Fruit fly (Drosophila melanogaster) whole organism, embryonic: ENCODE data around the gene tplus3b.

ENCODE experiments used
- Antp ChIP-seq: fragments of 200-800 bp; sonication (Bioruptor generic); optimal IDR thresholded peaks from 3 replicates; lab custom pipeline; 2016; ENCODE audit warnings: missing biosample characterization, missing genetic modification characterization
- CG10462 ChIP-seq: fragments of 200-800 bp; sonication (Bioruptor generic); optimal IDR thresholded peaks from 2 replicates; lab custom pipeline; 2016; ENCODE audit warnings: missing biosample characterization, missing genetic modification characterization
- CG12219 ChIP-seq: fragments of 200-800 bp; sonication (Bioruptor generic); optimal IDR thresholded peaks from 3 replicates; lab custom pipeline; 2018; ENCODE audit warnings: missing biosample characterization, mild to moderate bottlenecking, missing genetic modification characterization
- CG1647 ChIP-seq: fragments of 200-800 bp; sonication (Bioruptor generic); optimal IDR thresholded peaks from 3 replicates; lab custom pipeline; 2016; ENCODE audit warnings: missing biosample characterization, missing genetic modification characterization
- CG1832 ChIP-seq: fragments of 200-800 bp; sonication (Bioruptor generic); optimal IDR thresholded peaks from 2 replicates; lab custom pipeline; 2017; ENCODE audit warnings: missing biosample characterization, mild to moderate bottlenecking, missing genetic modification characterization, inconsistent platforms
- CG18619 ChIP-seq: fragments of 200-800 bp; sonication (Bioruptor generic); optimal IDR thresholded peaks from 3 replicates; lab custom pipeline; 2017; ENCODE audit warnings: missing biosample characterization, mild to moderate bottlenecking, missing genetic modification characterization
- CG3281 ChIP-seq: fragments of 200-800 bp; sonication (Bioruptor generic); optimal IDR thresholded peaks from 3 replicates; lab custom pipeline; 2017; ENCODE audit warnings: missing biosample characterization, mild to moderate bottlenecking, missing genetic modification characterization
- CG6254 ChIP-seq: fragments of 200-800 bp; sonication (Bioruptor generic); optimal IDR thresholded peaks from 3 replicates; lab custom pipeline; 2017; ENCODE audit warnings: mild to moderate bottlenecking, missing biosample characterization, missing genetic modification reagents, missing genetic modification characterization
- CG6272 ChIP-seq: fragments of 200-800 bp; sonication (Bioruptor generic); IDR thresholded peaks from 2 replicates; pipeline ENCODE4 v1.3.6; 2022; ENCODE audit warnings: missing biosample characterization, missing genetic modification characterization
- CG9727 ChIP-seq: fragments of 200-800 bp; sonication (Bioruptor generic); optimal IDR thresholded peaks from 3 replicates; lab custom pipeline; 2017; ENCODE audit warnings: missing biosample characterization, mild to moderate bottlenecking, missing genetic modification characterization
- CG9817 ChIP-seq: fragments of 200-800 bp; sonication (Bioruptor generic); optimal IDR thresholded peaks from 2 replicates; lab custom pipeline; 2018; ENCODE audit warnings: missing biosample characterization, mild to moderate bottlenecking, missing genetic modification characterization, moderate library complexity
- CHES-1-like ChIP-seq: fragments of 200-800 bp; sonication (Bioruptor generic); optimal IDR thresholded peaks from 2 replicates; lab custom pipeline; 2016; ENCODE audit warnings: missing biosample characterization, missing genetic modification characterization
- D19A ChIP-seq: fragments of 200-800 bp; optimal IDR thresholded peaks from 3 replicates; lab custom pipeline; 2019; ENCODE audit warnings: missing biosample characterization, mild to moderate bottlenecking, missing genetic modification characterization, moderate library complexity
- Dll ChIP-seq: fragments of 200-800 bp; sonication (Bioruptor generic); IDR thresholded peaks from 4 replicates; pipeline ENCODE4 v1.3.6; 2022; ENCODE audit warnings: missing biosample characterization, missing genetic modification characterization; ENCODE audit not compliant: partially characterized antibody
- Elba2 ChIP-seq: fragments of 200-800 bp; sonication (Bioruptor generic); optimal IDR thresholded peaks from 3 replicates; lab custom pipeline; 2016; ENCODE audit warnings: missing biosample characterization, missing genetic modification characterization
- Fer1 ChIP-seq: fragments of 200-800 bp; sonication (Bioruptor generic); optimal IDR thresholded peaks from 2 replicates; lab custom pipeline; 2017; ENCODE audit warnings: missing biosample characterization, mild to moderate bottlenecking, missing genetic modification characterization
- HLH3B ChIP-seq: fragments of 200-800 bp; sonication (Bioruptor generic); IDR thresholded peaks from 2 replicates; pipeline ENCODE4 v1.3.6; 2022; ENCODE audit warnings: missing biosample characterization, missing genetic modification characterization
- HLH4C ChIP-seq: fragments of 200-800 bp; sonication (Bioruptor generic); IDR thresholded peaks from 3 replicates; pipeline ENCODE4 v1.3.6; 2022; ENCODE audit warnings: missing biosample characterization, missing genetic modification characterization; ENCODE audit not compliant: partially characterized antibody
- HLH54F ChIP-seq: fragments of 200-800 bp; sonication (Bioruptor generic); optimal IDR thresholded peaks from 3 replicates; lab custom pipeline; 2016; ENCODE audit warnings: missing biosample characterization, missing genetic modification characterization
- Hsf ChIP-seq: fragments of 200-800 bp; sonication (Bioruptor generic); optimal IDR thresholded peaks from 3 replicates; lab custom pipeline; 2016; ENCODE audit warnings: missing biosample characterization, missing genetic modification characterization
- Mes4 ChIP-seq: fragments of 200-800 bp; sonication (Bioruptor generic); optimal IDR thresholded peaks from 2 replicates; lab custom pipeline; 2016; ENCODE audit warnings: missing biosample characterization, missing genetic modification characterization
- Myb ChIP-seq: fragments of 200-800 bp; sonication (Bioruptor generic); optimal IDR thresholded peaks from 2 replicates; lab custom pipeline; 2016; ENCODE audit warnings: missing biosample characterization, missing genetic modification characterization
- NK7.1 ChIP-seq: fragments of 200-800 bp; sonication (Bioruptor generic); optimal IDR thresholded peaks from 3 replicates; lab custom pipeline; 2016; ENCODE audit warnings: missing biosample characterization, missing genetic modification characterization
- NfI ChIP-seq: fragments of 200-800 bp; sonication (Bioruptor generic); optimal IDR thresholded peaks from 3 replicates; lab custom pipeline; 2018; ENCODE audit warnings: missing biosample characterization, mild to moderate bottlenecking, missing genetic modification characterization, moderate library complexity
- bsh ChIP-seq, 2 experiments: fragments of 200-800 bp; sonication (Bioruptor generic); optimal IDR thresholded peaks; 2 replicates each; lab custom pipeline; 2017 to 2018; ENCODE audit warnings: mild to moderate bottlenecking in 2 of 2, missing biosample characterization in 2 of 2, missing genetic modification characterization in 2 of 2, moderate library complexity in 1 of 2
- cas ChIP-seq: fragments of 200-800 bp; sonication (Bioruptor generic); IDR thresholded peaks from 2 replicates; pipeline ENCODE4 v1.3.6; 2022; ENCODE audit warnings: missing biosample characterization, missing genetic modification characterization
- chm ChIP-seq: fragments of 200-800 bp; sonication (Bioruptor generic); IDR thresholded peaks from 2 replicates; pipeline ENCODE4 v1.3.6; 2022; ENCODE audit warnings: missing biosample characterization, missing genetic modification characterization
- dan ChIP-seq: fragments of 200-800 bp; sonication (Bioruptor generic); IDR thresholded peaks from 2 replicates; pipeline ENCODE4 v1.3.6; 2022; ENCODE audit warnings: missing biosample characterization, missing genetic modification characterization
- dimm ChIP-seq: fragments of 200-800 bp; sonication (Bioruptor generic); IDR thresholded peaks from 2 replicates; pipeline ENCODE4 v1.3.6; 2022; ENCODE audit warnings: missing biosample characterization, missing genetic modification characterization
- dpn ChIP-seq, 2 experiments: fragments of 200-800 bp; sonication (Bioruptor generic); optimal IDR thresholded peaks; 3 replicates each; lab custom pipeline; 2016; ENCODE audit warnings: missing biosample characterization in 2 of 2, missing genetic modification characterization in 2 of 2
- fu2 ChIP-seq: fragments of 200-800 bp; sonication (Bioruptor generic); optimal IDR thresholded peaks from 2 replicates; lab custom pipeline; 2016; ENCODE audit warnings: missing biosample characterization, missing genetic modification characterization
- ham ChIP-seq: fragments of 200-800 bp; sonication (Bioruptor generic); IDR thresholded peaks from 2 replicates; pipeline ENCODE4 v1.3.6; 2022; ENCODE audit warnings: missing biosample characterization, missing genetic modification characterization
- hkb ChIP-seq, 2 experiments: fragments of 200-800 bp in 1 of 2; fragments of >200 bp in 1 of 2; sonication (Bioruptor generic) in 1 of 2; IDR thresholded peaks in 1 of 2; optimal IDR thresholded peaks in 1 of 2; 2 replicates each; pipeline versions ENCODE4 v1.3.6 to Lab custom; 2017 to 2022; ENCODE audit warnings: missing biosample characterization in 1 of 2, missing genetic modification characterization in 1 of 2
- lilli ChIP-seq: fragments of 200-800 bp; sonication (Bioruptor generic); optimal IDR thresholded peaks from 3 replicates; lab custom pipeline; 2016; ENCODE audit warnings: missing biosample characterization, missing genetic modification characterization
- onecut ChIP-seq: fragments of 200-800 bp; sonication (Bioruptor generic); IDR thresholded peaks from 2 replicates; pipeline ENCODE4 v1.3.6; 2022; ENCODE audit warnings: missing biosample characterization, missing genetic modification characterization
- otp ChIP-seq: fragments of 200-800 bp; sonication (Bioruptor generic); IDR thresholded peaks from 3 replicates; pipeline ENCODE4, ENCODE4 v1.3.6; 2022; ENCODE audit warnings: missing biosample characterization, missing genetic modification characterization
- phol ChIP-seq: fragments of 200-800 bp; sonication (Bioruptor generic); optimal IDR thresholded peaks from 3 replicates; lab custom pipeline; 2018; ENCODE audit warnings: missing biosample characterization, mild to moderate bottlenecking, missing genetic modification characterization, moderate library complexity
- sc ChIP-seq, 3 experiments: fragments of >200 bp in 2 of 3; fragments of 200-800 bp in 1 of 3; sonication (Bioruptor generic) in 1 of 3; optimal IDR thresholded peaks; 2 replicates in 2 of 3; 3 replicates in 1 of 3; lab custom pipeline; 2017; ENCODE audit warnings: mild to moderate bottlenecking in 1 of 3, missing biosample characterization in 1 of 3, missing genetic modification characterization in 1 of 3, missing genetic modification reagents in 1 of 3
- sens ChIP-seq: fragments of 200-800 bp; sonication (Bioruptor generic); peaks from one replicate; lab custom pipeline; 2016; ENCODE audit warnings: missing biosample characterization, missing genetic modification characterization
- yki ChIP-seq: fragments of >200 bp; optimal IDR thresholded peaks from 3 replicates; lab custom pipeline; 2018
- z ChIP-seq: fragments of 200-800 bp; sonication (Bioruptor generic); IDR thresholded peaks from 3 replicates; pipeline ENCODE4 v1.3.6; 2022; ENCODE audit warnings: missing biosample characterization, missing genetic modification characterization

Gene tplus3b

DNA sequence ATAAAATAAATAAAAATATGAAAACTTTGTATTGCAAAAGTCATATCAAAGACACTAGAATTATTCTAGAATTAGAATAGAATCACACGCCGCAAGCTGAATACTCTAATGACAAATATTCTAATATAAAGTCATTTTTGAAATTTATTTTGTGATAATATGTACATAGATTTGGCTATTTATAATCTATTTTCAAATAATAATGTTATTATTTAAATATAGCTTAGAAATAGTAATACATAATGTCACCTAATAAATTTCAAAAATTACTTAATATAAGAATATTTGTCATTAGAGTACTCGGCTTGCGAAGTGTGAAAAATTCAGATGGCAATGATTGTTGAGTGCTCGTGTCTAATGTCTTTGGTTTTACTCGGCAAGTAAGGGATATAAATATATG, 10.2 kb upstream of the tplus3b start:
- peak; percentile 95 for TF ChIP-seq D19A (tag; lab: Kevin White, UChicago)

DNA sequence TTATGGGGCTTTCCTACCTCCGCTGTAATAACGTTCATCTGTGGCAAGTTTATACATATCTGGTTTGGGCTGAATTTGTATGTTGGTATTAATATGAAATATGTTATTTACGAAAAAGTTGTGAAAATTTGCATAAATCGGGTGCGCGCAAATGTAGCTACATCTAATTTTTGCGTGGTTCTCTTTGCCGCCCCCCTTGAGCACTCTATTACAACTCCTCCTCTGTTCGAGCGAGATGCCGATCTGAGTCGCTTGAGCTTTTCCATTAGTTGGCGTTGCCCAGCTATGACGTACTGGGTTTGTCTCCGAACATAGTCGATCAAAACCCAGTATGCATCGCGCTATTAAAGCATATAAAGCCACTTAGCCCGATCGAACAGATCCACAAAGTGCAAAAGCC, 4.5 kb upstream of the tplus3b start, which contains the start of gene CG6675:
Gene CG6675, plus strand, starts transcription at position 301 of the 400 bp plus-strand sequence.
- no peak for TF ChIP-seq CG18619 (GFP tag; lab: Kevin White, UChicago)
- TF ChIP-seq sens, result peak; percentile 16

DNA sequence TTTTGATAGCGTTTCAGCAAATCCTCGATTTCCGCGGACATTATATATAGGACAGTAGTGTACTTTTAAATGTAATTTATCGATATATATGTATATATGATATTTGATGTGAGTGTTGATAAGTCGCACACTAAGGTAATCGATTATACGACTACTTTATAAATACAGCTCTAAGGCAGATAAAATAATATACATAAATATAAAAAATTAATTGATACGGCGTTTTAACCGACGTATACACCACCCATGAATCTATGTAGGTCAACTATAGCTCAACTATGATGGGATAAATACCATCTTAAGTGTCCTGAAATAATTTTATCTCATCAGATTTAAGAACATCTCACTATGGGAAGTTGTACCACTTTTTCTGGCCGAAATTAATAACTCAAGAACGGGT, 3.0 kb upstream of the tplus3b start, which contains the start of gene CG10834:
Gene CG10834, minus strand, starts transcription at position 101 of the 400 bp plus-strand sequence.
- no peak for TF ChIP-seq HLH4C (GFP tag; lab: Robert Waterston, UW)
- TF ChIP-seq NfI, result no peak
- no peak for TF ChIP-seq phol
- TF ChIP-seq HLH3B (GFP tag; lab: Robert Waterston, UW), result no peak
- no peak for TF ChIP-seq Antp (GFP tag; lab: Kevin White, UChicago)
- no peak for TF ChIP-seq Hsf
- TF ChIP-seq, all 482 proteins: peak for 0

DNA sequence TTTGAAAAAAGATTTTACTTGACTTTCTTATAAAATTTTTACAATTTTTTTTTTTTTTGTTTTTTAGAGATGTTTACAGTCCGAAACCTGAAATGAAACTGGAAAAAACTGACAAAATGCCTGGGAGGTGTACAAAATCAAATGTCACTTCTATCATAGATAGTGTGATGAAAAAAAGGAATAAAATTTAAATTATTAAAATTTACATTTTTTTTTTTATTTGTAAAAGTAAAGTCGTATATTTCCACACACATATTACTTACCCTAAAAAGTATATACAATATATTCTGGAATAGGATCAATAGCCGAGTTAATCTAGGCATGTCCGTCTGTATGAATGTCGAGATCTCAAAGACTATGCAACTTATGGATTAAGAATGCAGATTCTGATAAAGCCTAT, 1.2 kb upstream of the tplus3b start, which contains the start of gene CG15219:
Gene CG15219, minus strand, starts transcription at position 101 of the 400 bp plus-strand sequence.
- TF ChIP-seq sc (optimal IDR thresholded peaks at IDR 0.05; lab: Kevin White, UChicago) (no peak), sc (GFP tag; optimal IDR thresholded peaks at IDR 0.05; lab: Kevin White, UChicago) (no peak), Dll (GFP tag; lab: Robert Waterston, UW) (no peak), CHES-1-like (GFP tag; lab: Kevin White, UChicago) (no peak), otp (GFP tag; lab: Robert Waterston, UW) (no peak), CG3281 (no peak), NK7.1 (GFP tag; lab: Kevin White, UChicago) (no peak), dpn (GFP tag; optimal IDR thresholded peaks at IDR 0.05; lab: Kevin White, UChicago) (no peak), CG10462 (GFP tag; lab: Kevin White, UChicago) (no peak), CG1647 (GFP tag; lab: Kevin White, UChicago) (no peak), CG6254 (GFP tag; lab: Kevin White, UChicago) (no peak), fu2 (GFP tag; lab: Kevin White, UChicago) (no peak), CG1832 (GFP tag; lab: Kevin White, UChicago) (no peak), bsh (GFP tag; optimal IDR thresholded peaks at IDR 0.05; lab: Kevin White, UChicago) (no peak)

DNA sequence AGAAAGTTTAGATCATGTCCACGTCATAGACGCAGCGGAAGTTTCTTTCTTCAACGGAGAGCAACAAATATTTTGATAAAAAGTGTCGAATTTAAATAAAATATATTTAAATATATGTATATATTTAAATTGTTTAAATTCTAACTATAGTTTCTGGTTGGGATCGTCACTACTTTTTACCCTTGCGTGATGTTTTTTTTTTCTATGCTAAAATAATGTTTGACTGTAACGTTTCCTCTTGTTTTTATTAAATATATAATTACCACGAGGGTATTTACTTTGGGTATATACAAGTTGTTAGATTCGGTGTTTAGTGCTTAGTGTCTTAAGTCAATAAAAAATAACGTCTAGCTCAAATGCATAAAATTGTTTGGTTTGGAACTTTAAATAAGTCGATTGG, 24.9 kb downstream of the tplus3b start, which contains the start of gene ttm3:
Gene ttm3, plus strand, starts transcription at position 301 of the 400 bp plus-strand sequence.
- TF ChIP-seq Myb (GFP tag; lab: Kevin White, UChicago) (no peak), dan (GFP tag; lab: Robert Waterston, UW) (no peak), Mes4 (GFP tag; lab: Kevin White, UChicago) (no peak), yki (lab: Kevin White, UChicago) (no peak), HLH54F (no peak), ham (GFP tag; lab: Robert Waterston, UW) (no peak), Elba2 (GFP tag; lab: Kevin White, UChicago) (no peak), onecut (GFP tag; lab: Robert Waterston, UW) (no peak), CG12219 (GFP tag; lab: Kevin White, UChicago) (no peak), lilli (GFP tag; lab: Kevin White, UChicago) (no peak), CG9817 (no peak), CG9727 (GFP tag; lab: Kevin White, UChicago) (no peak), chm (GFP tag; lab: Robert Waterston, UW) (no peak), z (no peak), hkb (optimal IDR thresholded peaks at IDR 0.05; lab: Kevin White, UChicago) (no peak), hkb (GFP tag; IDR thresholded peaks at IDR 0.05; lab: Robert Waterston, UW) (no peak), Fer1 (GFP tag; lab: Kevin White, UChicago) (no peak), cas (no peak), CG6272 (GFP tag; lab: Robert Waterston, UW) (no peak), dimm (GFP tag; lab: Robert Waterston, UW) (no peak)
